Fruit fly (Drosophila melanogaster) whole organism, prepupa: ENCODE measurements around the gene CG15382.
A peak's percentile ranks its signal among the peaks of the same experiment; 100 is the strongest.

Source experiments
- CG11762 ChIP-seq: fragments of 200-800 bp; sonication (Bioruptor generic); optimal IDR thresholded peaks from 3 replicates; lab custom pipeline; 2016; ENCODE audit warnings: missing biosample characterization, missing genetic modification characterization; ENCODE audit not compliant: insufficient read depth
- CG31627 ChIP-seq: fragments of 200-800 bp; sonication (Bioruptor generic); optimal IDR thresholded peaks from 3 replicates; lab custom pipeline; 2016; ENCODE audit warnings: missing biosample characterization, missing genetic modification characterization
- CG3919 ChIP-seq: fragments of 200-800 bp; sonication (Bioruptor generic); optimal IDR thresholded peaks from 3 replicates; lab custom pipeline; 2016; ENCODE audit warnings: missing biosample characterization, missing genetic modification characterization
- CG4318 ChIP-seq: fragments of 200-800 bp; sonication (Bioruptor generic); optimal IDR thresholded peaks from 3 replicates; lab custom pipeline; 2017; ENCODE audit warnings: missing biosample characterization, mild to moderate bottlenecking, missing genetic modification characterization
- CG9139 ChIP-seq: fragments of 200-800 bp; sonication (Bioruptor generic); optimal IDR thresholded peaks from 3 replicates; lab custom pipeline; 2017; ENCODE audit warnings: missing biosample characterization, mild to moderate bottlenecking, missing genetic modification characterization
- Hr4 ChIP-seq: fragments of 200-800 bp; sonication (Bioruptor generic); optimal IDR thresholded peaks from 3 replicates; lab custom pipeline; 2016; ENCODE audit warnings: missing biosample characterization, missing genetic modification characterization
- Smox ChIP-seq: fragments of 200-800 bp; sonication (Bioruptor generic); optimal IDR thresholded peaks from 3 replicates; lab custom pipeline; 2016; ENCODE audit warnings: missing biosample characterization, missing genetic modification characterization
- dsx ChIP-seq: fragments of 200-800 bp; optimal IDR thresholded peaks from 3 replicates; lab custom pipeline; 2019; ENCODE audit warnings: missing biosample characterization, mild to moderate bottlenecking, missing genetic modification characterization, moderate library complexity; ENCODE audit not compliant: poor library complexity, severe bottlenecking
- fd85E ChIP-seq: fragments of 200-800 bp; sonication (Bioruptor generic); optimal IDR thresholded peaks from 3 replicates; lab custom pipeline; 2016; ENCODE audit warnings: missing biosample characterization, missing genetic modification characterization
- pdm3 ChIP-seq: fragments of 200-800 bp; sonication (Bioruptor generic); optimal IDR thresholded peaks from 3 replicates; lab custom pipeline; 2016; ENCODE audit warnings: missing biosample characterization, missing genetic modification characterization
- salr ChIP-seq, 2 experiments: fragments of 200-800 bp; sonication (Bioruptor generic); optimal IDR thresholded peaks; 3 replicates each; lab custom pipeline; 2016 to 2018; ENCODE audit warnings: missing biosample characterization in 2 of 2, missing genetic modification characterization in 2 of 2, mild to moderate bottlenecking in 1 of 2
- ss ChIP-seq, 2 experiments: fragments of 200-800 bp; sonication (Bioruptor generic); optimal IDR thresholded peaks; 2 replicates in 1 of 2; 3 replicates in 1 of 2; lab custom pipeline; 2017 to 2018; ENCODE audit warnings: mild to moderate bottlenecking in 2 of 2, missing biosample characterization in 2 of 2, missing genetic modification characterization in 2 of 2, moderate library complexity in 1 of 2

DNA sequence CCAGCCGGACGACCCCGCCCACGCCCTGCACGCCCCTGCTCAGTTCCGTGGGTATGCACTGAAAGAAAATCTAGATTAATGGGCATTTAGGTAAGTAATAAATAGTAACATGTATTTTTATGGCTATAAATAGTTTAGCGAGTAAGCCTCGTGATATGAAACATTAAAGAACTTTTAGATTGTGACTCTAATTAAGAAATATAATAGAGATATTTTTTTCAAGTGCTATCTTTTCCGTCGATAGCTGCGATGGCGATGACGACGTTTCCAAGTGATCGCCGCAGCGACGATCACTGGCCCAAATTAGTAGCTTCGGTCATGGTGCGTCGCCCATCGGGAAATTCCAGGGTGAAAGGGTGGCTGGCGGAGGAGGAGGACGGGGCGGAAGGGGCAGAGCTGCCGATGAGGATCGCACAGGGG is 24.6 kb downstream of the CG15382 start:
- peak; percentile 84 for TF ChIP-seq dsx
- TF ChIP-seq CG9139: peak; percentile 71
- TF ChIP-seq Hr4 (GFP tag; lab: Kevin White, UChicago): peak; percentile 82
- TF ChIP-seq CG31627 (GFP tag; lab: Kevin White, UChicago): peak; percentile 67
- TF ChIP-seq CG3919: peak; percentile 88
- peak; percentile 66 to 77 for TF ChIP-seq salr (GFP tag; optimal IDR thresholded peaks at IDR 0.05; lab: Kevin White, UChicago)
- TF ChIP-seq fd85E (GFP tag; lab: Kevin White, UChicago): peak; percentile 35
- TF ChIP-seq Smox (GFP tag; lab: Kevin White, UChicago): peak; percentile 79
- peak; percentile 86 for TF ChIP-seq pdm3
- peak; percentile 78 for TF ChIP-seq CG4318 (GFP tag; lab: Kevin White, UChicago)
- TF ChIP-seq ss (GFP tag; optimal IDR thresholded peaks at IDR 0.05; lab: Kevin White, UChicago): peak; percentile 72 to 83
- peak; percentile 71 for TF ChIP-seq CG11762
